Worm (Caenorhabditis elegans): ENCODE results near the gene srj-5.

DNA sequence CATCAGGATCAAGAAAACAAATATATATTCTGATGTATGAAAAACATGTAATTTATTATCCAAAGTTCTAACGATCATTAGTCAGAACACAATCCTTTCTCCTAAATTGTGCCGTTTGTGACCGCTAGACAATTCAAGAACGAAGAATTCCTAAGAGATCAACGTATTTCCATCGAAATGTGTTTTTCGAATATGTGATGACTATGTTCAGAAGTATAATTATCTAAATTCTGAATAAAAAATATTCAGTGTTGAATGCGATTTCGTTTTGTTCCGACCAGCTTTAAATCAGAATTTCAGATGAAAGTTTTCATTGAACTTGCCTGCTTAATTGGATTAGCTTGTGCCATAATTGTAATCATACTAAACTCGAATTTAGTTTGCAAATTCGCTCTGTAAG is 49.4 kb upstream of the srj-5 start, which contains the start of gene srbc-37:
- TF ChIP-seq F44E2.7 (GFP tag; IDR thresholded peaks at IDR 0.05) = no peak
- TF ChIP-seq skn-1 (tag; optimal IDR thresholded peaks at IDR 0.05) = no peak

All from whole organism, L4 larva.